Worm (Caenorhabditis elegans) whole organism, L2 larva: ENCODE measurements around the gene rab-33.

Experiments
- crh-2 ChIP-seq: sonication (generic microtip); optimal IDR thresholded peaks from 2 replicates; lab custom pipeline; 2017; ENCODE audit warnings: missing biosample characterization, missing genetic modification characterization
- dmd-4 ChIP-seq: sonication (generic microtip); optimal IDR thresholded peaks from 2 replicates; lab custom pipeline; 2017; ENCODE audit warnings: missing biosample characterization, missing genetic modification characterization
- elt-3 ChIP-seq: sonication (generic microtip); optimal IDR thresholded peaks from 2 replicates; lab custom pipeline; 2017; ENCODE audit warnings: missing biosample characterization, missing genetic modification characterization
- lin-11 ChIP-seq: fragments of 150-350 bp; sonication (generic microtip); optimal IDR thresholded peaks from 2 replicates; lab custom pipeline; 2014; ENCODE audit warnings: missing biosample characterization, missing genetic modification characterization, inconsistent platforms, mixed read lengths
- lin-39 ChIP-seq: fragments of 150-350 bp; optimal IDR thresholded peaks from 2 replicates; lab custom pipeline; 2014; ENCODE audit warnings: missing biosample characterization, missing genetic modification reagents, missing genetic modification characterization

The rab-33 gene

ce11 chrIII:10451012-10451411 is 52.6 kb downstream of the rab-33 start, which contains the start of gene H04D03.4:
H04D03.4 (minus strand) TSS chrIII:10451112.
- no peak for TF ChIP-seq crh-2
- TF ChIP-seq dmd-4 (tag; lab: Kevin White, UChicago), result no peak
- TF ChIP-seq lin-39 (tag; lab: Kevin White, UChicago), result no peak
- TF ChIP-seq elt-3 (tag; lab: Kevin White, UChicago), result no peak
- no peak for TF ChIP-seq lin-11 (tag; lab: Kevin White, UChicago)
